Fruit fly (Drosophila melanogaster) whole organism, embryonic: ENCODE data around the gene Prp3.

ENCODE experiments used
- Atf3 ChIP-seq: fragments of 200-800 bp; sonication (Bioruptor generic); optimal IDR thresholded peaks from 3 replicates; lab custom pipeline; 2016; ENCODE audit warnings: missing biosample characterization, missing genetic modification characterization
- Awh ChIP-seq: fragments of 200-800 bp; sonication (Bioruptor generic); IDR thresholded peaks from 2 replicates; pipeline ENCODE4, ENCODE4 v1.3.6; 2022; ENCODE audit warnings: missing biosample characterization, missing genetic modification characterization
- C15 ChIP-seq: fragments of 200-800 bp; sonication (Bioruptor generic); IDR thresholded peaks from 3 replicates; pipeline ENCODE4 v1.3.6; 2022; ENCODE audit warnings: missing biosample characterization, missing genetic modification characterization
- CG10274 ChIP-seq: fragments of 200-800 bp; sonication (Bioruptor generic); optimal IDR thresholded peaks from 3 replicates; lab custom pipeline; 2017; ENCODE audit warnings: missing biosample characterization, mild to moderate bottlenecking, missing genetic modification characterization
- CG10431 ChIP-seq: fragments of 200-800 bp; sonication (Bioruptor generic); optimal IDR thresholded peaks from 3 replicates; lab custom pipeline; 2018; ENCODE audit warnings: missing biosample characterization, mild to moderate bottlenecking, missing genetic modification characterization
- CG10959 ChIP-seq: fragments of 200-800 bp; sonication (Bioruptor generic); IDR thresholded peaks from 2 replicates; pipeline ENCODE4 v1.3.6; 2022; ENCODE audit warnings: missing biosample characterization, missing genetic modification characterization
- CG11093 ChIP-seq: fragments of 200-800 bp; sonication (Bioruptor generic); IDR thresholded peaks from 3 replicates; pipeline ENCODE4 v1.3.6; 2022; ENCODE audit warnings: missing biosample characterization, missing genetic modification characterization
- CG13287 ChIP-seq: fragments of 200-800 bp; sonication (Bioruptor generic); IDR thresholded peaks from 2 replicates; pipeline ENCODE4 v1.3.6; 2022; ENCODE audit warnings: missing biosample characterization, missing genetic modification characterization; ENCODE audit not compliant: partially characterized antibody
- CG15073 ChIP-seq: fragments of 200-800 bp; sonication (Bioruptor generic); optimal IDR thresholded peaks from 2 replicates; lab custom pipeline; 2016; ENCODE audit warnings: missing biosample characterization, missing genetic modification characterization
- CG16863 ChIP-seq: fragments of 200-800 bp; sonication (Bioruptor generic); optimal IDR thresholded peaks from 3 replicates; lab custom pipeline; 2016; ENCODE audit warnings: missing biosample characterization, missing genetic modification characterization
- CG17186 ChIP-seq: fragments of 200-800 bp; sonication (Bioruptor generic); optimal IDR thresholded peaks from 3 replicates; lab custom pipeline; 2017; ENCODE audit warnings: missing biosample characterization, missing genetic modification reagents, missing genetic modification characterization
- CG17361 ChIP-seq: fragments of 200-800 bp; sonication (Bioruptor generic); IDR thresholded peaks from 3 replicates; pipeline ENCODE4 v1.3.6; 2022; ENCODE audit warnings: missing biosample characterization, missing genetic modification characterization
- CG1792 ChIP-seq: fragments of 200-800 bp; sonication (Bioruptor generic); optimal IDR thresholded peaks from 2 replicates; lab custom pipeline; 2016; ENCODE audit warnings: missing biosample characterization, missing genetic modification characterization
- CG1832 ChIP-seq: fragments of 200-800 bp; sonication (Bioruptor generic); optimal IDR thresholded peaks from 2 replicates; lab custom pipeline; 2017; ENCODE audit warnings: missing biosample characterization, mild to moderate bottlenecking, missing genetic modification characterization, inconsistent platforms
- CG3163 ChIP-seq: fragments of 200-800 bp; sonication (Bioruptor generic); optimal IDR thresholded peaks from 3 replicates; lab custom pipeline; 2016; ENCODE audit warnings: missing biosample characterization, missing genetic modification characterization
- CG33557 ChIP-seq: fragments of 200-800 bp; sonication (Bioruptor generic); optimal IDR thresholded peaks from 2 replicates; lab custom pipeline; 2019; ENCODE audit warnings: missing biosample characterization, mild to moderate bottlenecking, missing genetic modification characterization, moderate library complexity
- CG6689 ChIP-seq: fragments of 200-800 bp; sonication (Bioruptor generic); IDR thresholded peaks from 2 replicates; pipeline ENCODE4 v1.3.6; 2022; ENCODE audit warnings: missing biosample characterization, missing genetic modification characterization
- CG7357 ChIP-seq: fragments of 200-800 bp; sonication (Bioruptor generic); IDR thresholded peaks from 3 replicates; pipeline ENCODE4 v1.3.6; 2022; ENCODE audit warnings: missing biosample characterization, missing genetic modification characterization
- CG7928 ChIP-seq: fragments of 200-800 bp; sonication (Bioruptor generic); optimal IDR thresholded peaks from 2 replicates; lab custom pipeline; 2017; ENCODE audit warnings: missing biosample characterization, mild to moderate bottlenecking, missing genetic modification characterization
- CG9876 ChIP-seq: fragments of 200-800 bp; sonication (Bioruptor generic); optimal IDR thresholded peaks from 2 replicates; lab custom pipeline; 2016; ENCODE audit warnings: missing biosample characterization, missing genetic modification characterization
- Dad ChIP-seq: fragments of 200-800 bp; sonication (Bioruptor generic); optimal IDR thresholded peaks from 3 replicates; lab custom pipeline; 2016; ENCODE audit warnings: missing biosample characterization, missing genetic modification characterization
- Deaf1 ChIP-seq: fragments of 200-800 bp; optimal IDR thresholded peaks from 3 replicates; lab custom pipeline; 2019; ENCODE audit warnings: missing biosample characterization, mild to moderate bottlenecking, missing genetic modification characterization, moderate library complexity
- Fer3 ChIP-seq: fragments of 200-800 bp; sonication (Bioruptor generic); optimal IDR thresholded peaks from 2 replicates; lab custom pipeline; 2018; ENCODE audit warnings: missing biosample characterization, mild to moderate bottlenecking, missing genetic modification characterization, moderate library complexity
- Gsc ChIP-seq: fragments of 200-800 bp; sonication (Bioruptor generic); IDR thresholded peaks from 2 replicates; pipeline ENCODE4 v1.3.6; 2022; ENCODE audit warnings: missing biosample characterization, missing genetic modification characterization
- Mad ChIP-seq: fragments of 200-800 bp; sonication (Bioruptor generic); optimal IDR thresholded peaks from 2 replicates; lab custom pipeline; 2016; ENCODE audit warnings: missing biosample characterization, missing genetic modification characterization
- Neu2 ChIP-seq: fragments of 200-800 bp; sonication (Bioruptor generic); optimal IDR thresholded peaks from 3 replicates; lab custom pipeline; 2016; ENCODE audit warnings: missing biosample characterization, missing genetic modification characterization, borderline replicate concordance
- Pdp1 ChIP-seq, 2 experiments: fragments of 200-800 bp; sonication (Bioruptor generic); optimal IDR thresholded peaks; 3 replicates each; lab custom pipeline; 2016; ENCODE audit warnings: missing biosample characterization in 2 of 2, missing genetic modification characterization in 2 of 2, mild to moderate bottlenecking in 1 of 2, moderate library complexity in 1 of 2
- Side ChIP-seq: fragments of 200-800 bp; sonication (Bioruptor generic); optimal IDR thresholded peaks from 2 replicates; lab custom pipeline; 2016; ENCODE audit warnings: missing biosample characterization, missing genetic modification characterization
- Spps ChIP-seq: fragments of 200-800 bp; sonication (Bioruptor generic); optimal IDR thresholded peaks from 2 replicates; lab custom pipeline; 2018; ENCODE audit warnings: missing biosample characterization, mild to moderate bottlenecking, missing genetic modification characterization
- ab ChIP-seq: fragments of 200-800 bp; sonication (Bioruptor generic); optimal IDR thresholded peaks from 2 replicates; lab custom pipeline; 2016; ENCODE audit warnings: missing biosample characterization, missing genetic modification characterization
- al ChIP-seq: fragments of 200-800 bp; sonication (Bioruptor generic); IDR thresholded peaks from 2 replicates; pipeline ENCODE4 v1.3.6; 2022; ENCODE audit warnings: missing biosample characterization, missing genetic modification characterization
- ase ChIP-seq: fragments of 200-800 bp; sonication (Bioruptor generic); IDR thresholded peaks from 3 replicates; pipeline ENCODE4 v1.3.6; 2022; ENCODE audit warnings: missing biosample characterization, missing genetic modification characterization
- ato ChIP-seq: fragments of 200-800 bp; sonication (Bioruptor generic); IDR thresholded peaks from 2 replicates; pipeline ENCODE4 v1.3.6; 2022; ENCODE audit warnings: missing biosample characterization, missing genetic modification characterization; ENCODE audit not compliant: partially characterized antibody
- bigmax ChIP-seq: fragments of 200-800 bp; sonication (Bioruptor generic); optimal IDR thresholded peaks from 2 replicates; lab custom pipeline; 2018; ENCODE audit warnings: missing biosample characterization, mild to moderate bottlenecking, missing genetic modification characterization
- danr ChIP-seq: fragments of 200-800 bp; sonication (Bioruptor generic); IDR thresholded peaks from 2 replicates; pipeline ENCODE4 v1.3.6; 2022; ENCODE audit warnings: missing biosample characterization, missing genetic modification characterization
- dati ChIP-seq: fragments of 200-800 bp; sonication (Bioruptor generic); IDR thresholded peaks from 2 replicates; pipeline ENCODE4 v1.3.6; 2022; ENCODE audit warnings: missing biosample characterization, missing genetic modification characterization
- disco-r ChIP-seq: fragments of 200-800 bp; sonication (Bioruptor generic); optimal IDR thresholded peaks from 2 replicates; lab custom pipeline; 2016; ENCODE audit warnings: missing biosample characterization, missing genetic modification characterization
- en ChIP-seq: fragments of 200-800 bp; sonication (Bioruptor generic); optimal IDR thresholded peaks from 2 replicates; lab custom pipeline; 2016; ENCODE audit warnings: missing biosample characterization, missing genetic modification characterization
- gce ChIP-seq: fragments of 200-800 bp; sonication (Bioruptor generic); IDR thresholded peaks from 3 replicates; pipeline ENCODE4 v1.3.6; 2022; ENCODE audit warnings: missing biosample characterization, missing genetic modification characterization
- grn ChIP-seq: fragments of 200-800 bp; sonication (Bioruptor generic); optimal IDR thresholded peaks from 3 replicates; lab custom pipeline; 2017; ENCODE audit warnings: missing biosample characterization, missing genetic modification characterization
- hb ChIP-seq: fragments of 200-800 bp; sonication (Bioruptor generic); IDR thresholded peaks from 3 replicates; pipeline ENCODE4 v1.3.6; 2022; ENCODE audit warnings: missing biosample characterization, missing genetic modification characterization; ENCODE audit not compliant: partially characterized antibody
- lbe ChIP-seq: fragments of 200-800 bp; sonication (Bioruptor generic); optimal IDR thresholded peaks from 2 replicates; lab custom pipeline; 2016; ENCODE audit warnings: missing biosample characterization, mild to moderate bottlenecking, missing genetic modification characterization
- pan ChIP-seq, 4 experiments: fragments of >200 bp in 3 of 4; fragments of 200-800 bp in 1 of 4; sonication (Bioruptor generic) in 1 of 4; optimal IDR thresholded peaks in 3 of 4; IDR thresholded peaks in 1 of 4; 2 replicates each; pipeline versions ENCODE4 v1.3.6 to Lab custom; 2017 to 2022; ENCODE audit warnings: missing biosample characterization in 2 of 4, missing genetic modification characterization in 2 of 4, mixed read lengths in 1 of 4
- pfk ChIP-seq: fragments of 200-800 bp; sonication (Bioruptor generic); optimal IDR thresholded peaks from 2 replicates; lab custom pipeline; 2018; ENCODE audit warnings: missing biosample characterization, mild to moderate bottlenecking, missing genetic modification characterization, moderate library complexity
- pho ChIP-seq: fragments of 200-800 bp; sonication (Bioruptor generic); optimal IDR thresholded peaks from 2 replicates; lab custom pipeline; 2016; ENCODE audit warnings: missing biosample characterization, missing genetic modification characterization
- so ChIP-seq: fragments of 200-800 bp; sonication (Bioruptor generic); IDR thresholded peaks from 3 replicates; pipeline ENCODE4 v1.3.6; 2022; ENCODE audit warnings: missing biosample characterization, missing genetic modification characterization
- stwl ChIP-seq: fragments of 200-800 bp; sonication (Bioruptor generic); optimal IDR thresholded peaks from 3 replicates; lab custom pipeline; 2018; ENCODE audit warnings: missing biosample characterization, mild to moderate bottlenecking, missing genetic modification characterization, moderate library complexity
- zen ChIP-seq: fragments of 200-800 bp; sonication (Bioruptor generic); optimal IDR thresholded peaks from 3 replicates; lab custom pipeline; 2018; ENCODE audit warnings: missing biosample characterization, mild to moderate bottlenecking, missing genetic modification characterization, moderate library complexity

Gene Prp3

DNA sequence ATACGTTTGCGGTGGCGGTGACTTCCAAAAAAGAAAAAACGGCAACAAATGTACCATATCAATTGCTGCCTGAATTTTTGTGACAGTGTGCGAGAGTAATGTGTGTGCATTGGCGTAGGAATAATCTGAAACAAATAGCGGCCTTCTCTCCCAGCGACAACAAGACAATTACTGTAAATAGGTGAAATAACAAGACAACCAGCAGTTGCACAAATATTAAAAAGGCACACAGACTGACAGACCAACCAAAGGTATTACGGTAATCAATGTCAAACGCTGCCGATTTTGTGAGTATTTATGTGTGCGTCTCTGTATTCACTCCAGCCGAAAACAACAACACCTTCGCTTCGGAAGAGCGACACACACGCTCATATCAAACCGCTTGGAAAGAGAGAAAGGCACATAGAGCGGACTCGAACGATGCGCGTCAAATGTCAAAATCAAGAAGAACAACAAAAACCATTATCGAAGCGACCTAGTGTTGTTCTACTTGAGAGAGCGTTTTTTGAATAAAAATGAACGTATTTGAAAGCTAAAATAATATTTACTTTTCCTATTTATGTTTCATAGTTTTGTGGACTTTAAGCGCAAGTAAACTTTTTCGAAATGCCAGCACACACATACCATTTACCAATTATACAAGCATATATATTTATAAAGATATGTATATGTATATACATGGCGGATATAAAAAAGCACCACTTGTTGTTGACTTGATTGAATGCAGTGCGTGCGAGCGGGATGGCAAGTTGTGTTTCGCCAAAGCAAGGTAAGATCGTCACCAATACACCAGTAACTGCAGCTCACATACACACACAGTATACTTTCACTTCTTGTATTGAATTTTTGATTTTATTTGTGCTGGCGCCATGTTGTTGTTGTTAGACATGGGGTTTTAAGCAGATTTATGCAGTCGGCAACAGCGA lies 3.1 kb upstream of the Prp3 start (continued):
- TF ChIP-seq Awh = peak; percentile 82
- peak; percentile 74 for TF ChIP-seq Side (GFP tag; lab: Kevin White, UChicago)
- TF ChIP-seq disco-r (GFP tag; lab: Kevin White, UChicago) = peak; percentile 44
- no peak for TF ChIP-seq Neu2
- peak; percentile 78 for TF ChIP-seq CG10431 (GFP tag; lab: Kevin White, UChicago)
- TF ChIP-seq Dad (GFP tag; lab: Kevin White, UChicago) = peak; percentile 22
- TF ChIP-seq grn (GFP tag; lab: Kevin White, UChicago) = peak; percentile 12
- TF ChIP-seq Deaf1 = no peak
- TF ChIP-seq CG10274 = peak; percentile 18
- no peak for TF ChIP-seq al (GFP tag; lab: Robert Waterston, UW)
- TF ChIP-seq CG11093 (GFP tag; lab: Robert Waterston, UW) = peak; percentile 48; the same call in 1 of the 3 replicates
- peak; percentile 64; the same call in 2 of the 3 replicates for TF ChIP-seq so (GFP tag; lab: Robert Waterston, UW)
- TF ChIP-seq zen = peak; percentile 61
- TF ChIP-seq dati (GFP tag; lab: Robert Waterston, UW) = no peak
- TF ChIP-seq lbe = peak; percentile 19
- TF ChIP-seq CG1832 (GFP tag; lab: Kevin White, UChicago) = no peak
- TF ChIP-seq CG17186 (GFP tag; lab: Kevin White, UChicago) = no peak
- TF ChIP-seq CG13287 (GFP tag; lab: Robert Waterston, UW) = no peak
- 0 out of 3 replicates have a peak, but pooled peaks have one; percentile 23 for TF ChIP-seq ase (GFP tag; lab: Robert Waterston, UW)
- peak; percentile 63 for TF ChIP-seq CG3163 (GFP tag; lab: Kevin White, UChicago)
- peak; percentile 50 for TF ChIP-seq en (GFP tag; lab: Kevin White, UChicago)
- peak; percentile 47 for TF ChIP-seq Mad (GFP tag; lab: Kevin White, UChicago)
- TF ChIP-seq CG16863 (GFP tag; lab: Kevin White, UChicago) = peak; percentile 62
- no peak for TF ChIP-seq CG15073 (GFP tag; lab: Kevin White, UChicago)
- peak; percentile 1 for TF ChIP-seq bigmax (GFP tag; lab: Kevin White, UChicago)
- peak; percentile 64 for TF ChIP-seq CG1792 (GFP tag; lab: Kevin White, UChicago)
- TF ChIP-seq ato = no peak
- no peak for TF ChIP-seq hb (GFP tag; lab: Robert Waterston, UW)
- TF ChIP-seq Pdp1 (GFP tag; optimal IDR thresholded peaks at IDR 0.05; lab: Kevin White, UChicago) = peak; percentile 54 to 91
- TF ChIP-seq Atf3 (GFP tag; lab: Kevin White, UChicago) = no peak
- peak; percentile 26 for TF ChIP-seq stwl
- TF ChIP-seq pan (optimal IDR thresholded peaks at IDR 0.05; lab: Kevin White, UChicago) = no peak
- peak in 1 of 2 experiments; percentile 70 for TF ChIP-seq pan (GFP tag; optimal IDR thresholded peaks at IDR 0.05 in 1 of 2, IDR thresholded peaks at IDR 0.05 in 1 of 2)
- TF ChIP-seq CG6689 (GFP tag; lab: Robert Waterston, UW) = peak; percentile 23; the same call in 1 of the 2 replicates
- TF ChIP-seq CG10959 (GFP tag; lab: Robert Waterston, UW) = peak; percentile 62
- TF ChIP-seq Fer3 (tag; lab: Kevin White, UChicago) = peak; percentile 66
- no peak for TF ChIP-seq ab
- peak; percentile 40; the same call in 1 of the 3 replicates for TF ChIP-seq CG17361 (GFP tag; lab: Robert Waterston, UW)
- TF ChIP-seq pho (GFP tag; lab: Kevin White, UChicago) = peak; percentile 58
- TF ChIP-seq gce (GFP tag; lab: Robert Waterston, UW) = peak; percentile 74; the same call in 2 of the 3 replicates
- no peak for TF ChIP-seq CG7928 (GFP tag; lab: Kevin White, UChicago)
- TF ChIP-seq CG9876 (GFP tag; lab: Kevin White, UChicago) = peak; percentile 30
- peak; percentile 8 for TF ChIP-seq Spps (tag; lab: Kevin White, UChicago)
- TF ChIP-seq pfk = peak; percentile 57
- no peak for TF ChIP-seq CG7357 (GFP tag; lab: Robert Waterston, UW)
- peak; percentile 41 for TF ChIP-seq CG33557
- TF ChIP-seq C15 (GFP tag; lab: Robert Waterston, UW) = peak; percentile 12; the same call in 1 of the 3 replicates
- no peak for TF ChIP-seq Gsc
- peak; percentile 19; the same call in 1 of the 2 replicates for TF ChIP-seq danr (GFP tag; lab: Robert Waterston, UW)
